Fruit fly (Drosophila melanogaster): ENCODE results near the gene sturkopf.

The sturkopf gene

dm6 chr3L:1302950-1303352 is 10.2 kb downstream of the sturkopf start:
- TF ChIP-seq woc (GFP tag; optimal IDR thresholded peaks at IDR 0.05) (no peak), dmrt93B (GFP tag; optimal IDR thresholded peaks at IDR 0.05) (no peak), Jra (GFP tag; optimal IDR thresholded peaks at IDR 0.05) (no peak), sv (GFP tag; optimal IDR thresholded peaks at IDR 0.05) (no peak), OdsH (GFP tag; optimal IDR thresholded peaks at IDR 0.05) (no peak), Hnf4 (GFP tag; optimal IDR thresholded peaks at IDR 0.05) (no peak), pan (optimal IDR thresholded peaks at IDR 0.05) (no peak), psq (GFP tag; optimal IDR thresholded peaks at IDR 0.05) (no peak), brk (GFP tag; optimal IDR thresholded peaks at IDR 0.05) (no peak), usp (GFP tag; optimal IDR thresholded peaks at IDR 0.05) (no peak), sage (GFP tag; optimal IDR thresholded peaks at IDR 0.05) (no peak), Vsx2 (GFP tag; optimal IDR thresholded peaks at IDR 0.05; ENCODE audit: partially characterized antibody) (no peak), CG9705 (GFP tag; optimal IDR thresholded peaks at IDR 0.05) (no peak), fru (GFP tag; optimal IDR thresholded peaks at IDR 0.05) (no peak)

DNA sequence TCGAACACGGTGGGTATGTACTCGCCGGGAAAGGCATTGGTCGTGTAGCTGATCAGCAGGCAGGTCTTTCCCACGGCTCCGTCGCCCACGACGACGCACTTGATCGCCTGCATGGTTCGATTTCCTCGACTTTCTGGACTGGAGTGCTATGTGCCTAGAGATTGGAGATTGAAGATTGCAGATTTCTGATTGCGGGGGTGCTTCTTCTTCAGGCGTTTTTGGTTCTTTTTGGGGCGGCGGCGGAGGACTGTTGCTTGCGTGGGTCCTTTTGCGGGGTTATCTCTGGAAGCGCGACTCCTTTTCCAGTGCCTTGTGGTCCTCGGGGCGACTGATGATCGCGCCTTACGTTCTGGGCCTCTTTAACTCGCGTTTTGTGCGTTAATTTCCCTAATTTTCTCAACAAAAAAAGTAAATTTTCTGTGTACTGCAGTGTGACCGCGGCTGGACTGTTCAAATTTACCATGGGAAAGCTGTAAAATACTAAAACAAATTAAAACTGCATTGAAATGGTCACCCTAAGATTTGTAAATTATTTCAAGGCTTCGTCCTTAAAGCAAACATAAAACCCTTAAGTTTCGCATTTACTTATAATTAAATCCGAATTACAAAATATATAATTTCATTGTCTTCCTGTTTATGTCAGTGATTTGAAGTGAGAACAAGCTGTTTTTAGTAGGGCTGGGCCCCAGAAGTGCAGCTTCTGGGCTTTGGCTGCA is 10.8 kb downstream of the sturkopf start, which contains the start of the genes Rac1 and Acat2:
Gene Rac1, minus strand, starts transcription at position 450 of the 716 bp plus-strand sequence.
Gene Acat2, plus strand, starts transcription at position 711 of the 716 bp plus-strand sequence.
- TF ChIP-seq sage (GFP tag; optimal IDR thresholded peaks at IDR 0.05) (no peak), dsf (GFP tag; optimal IDR thresholded peaks at IDR 0.05; ENCODE audit: borderline replicate concordance) (no peak), fru (GFP tag; optimal IDR thresholded peaks at IDR 0.05) (no peak), dmrt93B (GFP tag; optimal IDR thresholded peaks at IDR 0.05) (no peak), woc (GFP tag; optimal IDR thresholded peaks at IDR 0.05) (no peak), Sp1 (GFP tag; optimal IDR thresholded peaks at IDR 0.05) (no peak), sv (GFP tag; optimal IDR thresholded peaks at IDR 0.05) (peak; percentile 4), foxo (GFP tag; optimal IDR thresholded peaks at IDR 0.05) (no peak), dl (GFP tag; optimal IDR thresholded peaks at IDR 0.05; ENCODE audit: insufficient read depth in 1 of 2, partially characterized antibody in 2 of 2) (no peak), pan (optimal IDR thresholded peaks at IDR 0.05) (no peak), OdsH (GFP tag; optimal IDR thresholded peaks at IDR 0.05) (no peak), Hnf4 (GFP tag; optimal IDR thresholded peaks at IDR 0.05) (no peak), CG9705 (GFP tag; optimal IDR thresholded peaks at IDR 0.05) (no peak), rgr (GFP tag; optimal IDR thresholded peaks at IDR 0.05) (no peak), brk (GFP tag; optimal IDR thresholded peaks at IDR 0.05) (no peak), Hr78 (GFP tag; optimal IDR thresholded peaks at IDR 0.05) (no peak), Dfd (GFP tag; optimal IDR thresholded peaks at IDR 0.05) (no peak), ey (GFP tag; optimal IDR thresholded peaks at IDR 0.05) (no peak), Myc (optimal IDR thresholded peaks at IDR 0.05) (peak; percentile 32), tai (GFP tag; optimal IDR thresholded peaks at IDR 0.05) (no peak), psq (GFP tag; optimal IDR thresholded peaks at IDR 0.05) (no peak), Hr83 (GFP tag; optimal IDR thresholded peaks at IDR 0.05; ENCODE audit: poor library complexity, severe bottlenecking) (no peak), Rel (GFP tag; optimal IDR thresholded peaks at IDR 0.05) (no peak), Rel (tag; optimal IDR thresholded peaks at IDR 0.05) (peak; percentile 36)

DNA sequence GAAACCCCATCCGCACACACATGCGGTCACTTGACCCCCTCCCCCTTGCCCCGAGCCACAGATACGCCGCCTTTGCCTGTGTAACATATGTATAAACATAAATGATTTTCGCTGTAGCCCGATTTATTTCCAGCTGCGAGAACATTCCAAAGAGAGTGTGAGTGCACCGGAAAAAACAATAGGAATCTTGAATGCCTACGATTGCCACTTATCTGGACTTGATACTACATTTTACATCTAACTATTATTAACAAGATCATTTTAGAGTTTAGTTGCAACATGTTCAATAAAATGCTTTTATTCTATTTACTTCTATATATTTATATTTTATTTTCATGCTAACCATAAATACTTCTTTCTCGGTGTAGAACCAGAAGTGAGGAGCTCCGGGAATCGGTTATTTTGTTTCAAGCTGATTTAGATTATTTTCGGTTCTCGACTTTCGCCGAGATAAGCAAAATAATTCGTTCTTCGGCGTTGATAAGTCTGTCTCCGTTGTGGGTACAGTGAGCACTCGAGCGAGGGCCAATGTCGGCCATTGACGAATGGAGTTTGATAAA is 13.0 kb downstream of the sturkopf start:
- TF ChIP-seq OdsH (GFP tag; optimal IDR thresholded peaks at IDR 0.05) (peak; percentile 84), dmrt93B (GFP tag; optimal IDR thresholded peaks at IDR 0.05) (no peak), CG9705 (GFP tag; optimal IDR thresholded peaks at IDR 0.05) (peak; percentile 36), psq (GFP tag; optimal IDR thresholded peaks at IDR 0.05) (peak; percentile 79), pan (optimal IDR thresholded peaks at IDR 0.05) (no peak), sage (GFP tag; optimal IDR thresholded peaks at IDR 0.05) (no peak), tai (GFP tag; optimal IDR thresholded peaks at IDR 0.05) (no peak), Hr83 (GFP tag; optimal IDR thresholded peaks at IDR 0.05; ENCODE audit: poor library complexity, severe bottlenecking) (no peak), br (GFP tag; optimal IDR thresholded peaks at IDR 0.05) (peak; percentile 59), CrebA (GFP tag; optimal IDR thresholded peaks at IDR 0.05; ENCODE audit: borderline replicate concordance) (no peak), Abd-B (GFP tag; optimal IDR thresholded peaks at IDR 0.05) (no peak), woc (GFP tag; optimal IDR thresholded peaks at IDR 0.05) (peak; percentile 28), Dif (GFP tag; optimal IDR thresholded peaks at IDR 0.05; ENCODE audit: partially characterized antibody) (no peak), Dfd (GFP tag; optimal IDR thresholded peaks at IDR 0.05) (no peak), sv (GFP tag; optimal IDR thresholded peaks at IDR 0.05) (peak; percentile 74), Mio (GFP tag; optimal IDR thresholded peaks at IDR 0.05) (no peak), Sp1 (GFP tag; optimal IDR thresholded peaks at IDR 0.05) (peak; percentile 78), Rel (GFP tag; optimal IDR thresholded peaks at IDR 0.05) (no peak), Rel (tag; optimal IDR thresholded peaks at IDR 0.05) (peak; percentile 54), dsf (GFP tag; optimal IDR thresholded peaks at IDR 0.05; ENCODE audit: borderline replicate concordance) (no peak), lola (GFP tag; optimal IDR thresholded peaks at IDR 0.05) (no peak), ey (GFP tag; optimal IDR thresholded peaks at IDR 0.05) (peak; percentile 68), jim (GFP tag; optimal IDR thresholded peaks at IDR 0.05) (no peak), usp (GFP tag; optimal IDR thresholded peaks at IDR 0.05) (no peak), h (GFP tag; optimal IDR thresholded peaks at IDR 0.05) (peak; percentile 80), foxo (GFP tag; optimal IDR thresholded peaks at IDR 0.05) (peak in 1 of 2 experiments; percentile 74), N (GFP tag; optimal IDR thresholded peaks at IDR 0.05) (no peak), brk (GFP tag; optimal IDR thresholded peaks at IDR 0.05) (no peak), Myc (optimal IDR thresholded peaks at IDR 0.05) (no peak), rgr (GFP tag; optimal IDR thresholded peaks at IDR 0.05) (peak; percentile 76), HLH106 (tag; optimal IDR thresholded peaks at IDR 0.05) (peak; percentile 80), Jra (GFP tag; optimal IDR thresholded peaks at IDR 0.05) (no peak), CG32264 (GFP tag; optimal IDR thresholded peaks at IDR 0.05) (no peak), Hr78 (GFP tag; optimal IDR thresholded peaks at IDR 0.05) (no peak), Hnf4 (GFP tag; optimal IDR thresholded peaks at IDR 0.05) (no peak), dl (GFP tag; optimal IDR thresholded peaks at IDR 0.05; ENCODE audit: insufficient read depth in 1 of 2, partially characterized antibody in 2 of 2) (no peak), Vsx2 (GFP tag; optimal IDR thresholded peaks at IDR 0.05; ENCODE audit: partially characterized antibody) (no peak), fru (GFP tag; optimal IDR thresholded peaks at IDR 0.05) (peak; percentile 80)

Data from whole organism, wandering third instar larva.